Worm (Caenorhabditis elegans) whole organism, midembryonic: ENCODE measurements around the gene T21H3.5.

Experiments used
- cog-1 ChIP-seq: sonication (generic microtip); optimal IDR thresholded peaks from 2 replicates; lab custom pipeline; 2016; ENCODE audit warnings: missing genetic modification characterization, missing compliant biosample characterization
- flt-1 ChIP-seq: fragments of 200-800 bp; sonication (Bioruptor generic); IDR thresholded peaks from 2 replicates; pipeline ENCODE4 v1.3.6; 2022; ENCODE audit warnings: missing genetic modification characterization, missing compliant biosample characterization
- klf-2 ChIP-seq: fragments of 200-800 bp; sonication (Bioruptor generic); conservative IDR thresholded peaks from 2 replicates; pipeline ENCODE4 v1.3.6; 2022; ENCODE audit warnings: missing genetic modification reagents, missing genetic modification characterization, missing compliant biosample characterization
- med-1 ChIP-seq: sonication (generic microtip); optimal IDR thresholded peaks from 2 replicates; lab custom pipeline; 2017; ENCODE audit warnings: missing genetic modification characterization, mild to moderate bottlenecking, missing compliant biosample characterization, antibody characterized with exemption, missing genetic modification reagents; ENCODE audit not compliant: insufficient read depth
- ztf-23 ChIP-seq: fragments of 200-800 bp; sonication (Bioruptor generic); IDR thresholded peaks from 2 replicates; pipeline ENCODE4 v1.3.6; 2022; ENCODE audit warnings: missing genetic modification reagents, missing genetic modification characterization, missing compliant biosample characterization
- ztf-29 ChIP-seq: fragments of 200-800 bp; sonication (Bioruptor generic); IDR thresholded peaks from 2 replicates; pipeline ENCODE4 v1.3.6; 2022; ENCODE audit warnings: missing genetic modification reagents, missing genetic modification characterization, missing compliant biosample characterization

DNA sequence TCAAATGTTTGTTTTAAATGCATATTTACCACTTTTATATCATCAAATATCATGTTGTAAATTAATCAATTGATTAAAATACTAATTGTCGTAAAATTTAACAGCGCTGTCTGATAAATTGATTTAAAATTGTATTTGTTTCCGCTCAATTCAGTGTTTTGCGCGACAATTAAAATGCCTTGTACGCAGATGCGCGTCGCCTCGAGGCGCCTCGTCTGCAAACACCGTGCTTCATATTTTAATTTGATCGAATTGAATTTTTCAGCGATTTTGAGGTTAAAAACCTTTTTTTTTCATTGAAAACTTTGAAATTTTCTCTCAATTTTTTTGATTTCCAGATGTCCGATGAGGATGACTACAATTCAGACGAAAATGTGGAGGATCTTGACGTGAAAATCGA, 42.9 kb upstream of the T21H3.5 start, which contains the start of gene Y50D4A.5:
- TF ChIP-seq ztf-29 (GFP tag; lab: Robert Waterston, UW) (no peak), klf-2 (GFP tag; lab: Robert Waterston, UW) (no peak), ztf-23 (0 out of 2 replicates have a peak, but pooled peaks have one; percentile 18), med-1 (GFP tag; lab: Kevin White, UChicago) (no peak), flt-1 (GFP tag; lab: Robert Waterston, UW) (peak; percentile 39; the same call in 1 of the 2 replicates), cog-1 (tag; lab: Kevin White, UChicago) (no peak)
